Worm (Caenorhabditis elegans) whole organism, late embryonic: Measurements from ENCODE around the gene sri-21.

ENCODE experiments used
- F13H6.1 ChIP-seq: sonication (generic microtip); optimal IDR thresholded peaks from 2 replicates; lab custom pipeline; 2016; ENCODE audit warnings: missing genetic modification characterization, missing compliant biosample characterization
- T23F11.4 ChIP-seq: fragments of 200-800 bp; sonication (Bioruptor generic); optimal IDR thresholded peaks from 2 replicates; lab custom pipeline; 2018; ENCODE audit warnings: mild to moderate bottlenecking, missing genetic modification characterization, missing compliant biosample characterization
- ceh-6 ChIP-seq: fragments of 200-800 bp; sonication (Bioruptor generic); optimal IDR thresholded peaks from 2 replicates; lab custom pipeline; 2018; ENCODE audit warnings: mild to moderate bottlenecking, missing genetic modification characterization, missing compliant biosample characterization

ce11 chrV:3583622-3584021 is 34.0 kb downstream of the sri-21 start:
- no peak for TF ChIP-seq F13H6.1
- TF ChIP-seq T23F11.4 = no peak
- no peak for TF ChIP-seq ceh-6 (GFP tag; lab: Kevin White, UChicago)
